Fruit fly (Drosophila melanogaster) whole organism, adult: ENCODE results near the gene Ir67b.

Source experiments
- CG1620 ChIP-seq: fragments of 200-800 bp; sonication (Bioruptor generic); optimal IDR thresholded peaks from 2 replicates; lab custom pipeline; 2016; ENCODE audit warnings: missing biosample characterization, missing genetic modification characterization
- CG33017 ChIP-seq: fragments of 200-800 bp; sonication (Bioruptor generic); optimal IDR thresholded peaks from 2 replicates; lab custom pipeline; 2018; ENCODE audit warnings: missing biosample characterization, mild to moderate bottlenecking, missing genetic modification characterization, moderate library complexity
- Clk ChIP-seq: fragments of 200-800 bp; sonication (Bioruptor generic); optimal IDR thresholded peaks from 2 replicates; lab custom pipeline; 2017; ENCODE audit warnings: missing biosample characterization, missing genetic modification characterization
- Mnt ChIP-seq: fragments of 200-800 bp; sonication (Bioruptor generic); optimal IDR thresholded peaks from 2 replicates; lab custom pipeline; 2016; ENCODE audit warnings: missing biosample characterization, mild to moderate bottlenecking, missing genetic modification characterization
- bab1 ChIP-seq: fragments of 200-800 bp; sonication (Bioruptor generic); optimal IDR thresholded peaks from 3 replicates; lab custom pipeline; 2019; ENCODE audit warnings: missing biosample characterization, mild to moderate bottlenecking, missing genetic modification characterization, moderate library complexity
- ovo ChIP-seq: fragments of 200-800 bp; sonication (Bioruptor generic); optimal IDR thresholded peaks from 2 replicates; lab custom pipeline; 2016; ENCODE audit warnings: missing biosample characterization, missing genetic modification characterization
- pad ChIP-seq: fragments of 200-800 bp; sonication (Bioruptor generic); optimal IDR thresholded peaks from 3 replicates; lab custom pipeline; 2017; ENCODE audit warnings: missing biosample characterization, missing genetic modification characterization, mild to moderate bottlenecking, moderate library complexity, missing genetic modification reagents
- toe ChIP-seq: fragments of 200-800 bp; sonication (Bioruptor generic); optimal IDR thresholded peaks from 2 replicates; lab custom pipeline; 2016; ENCODE audit warnings: missing biosample characterization, missing genetic modification characterization

DNA sequence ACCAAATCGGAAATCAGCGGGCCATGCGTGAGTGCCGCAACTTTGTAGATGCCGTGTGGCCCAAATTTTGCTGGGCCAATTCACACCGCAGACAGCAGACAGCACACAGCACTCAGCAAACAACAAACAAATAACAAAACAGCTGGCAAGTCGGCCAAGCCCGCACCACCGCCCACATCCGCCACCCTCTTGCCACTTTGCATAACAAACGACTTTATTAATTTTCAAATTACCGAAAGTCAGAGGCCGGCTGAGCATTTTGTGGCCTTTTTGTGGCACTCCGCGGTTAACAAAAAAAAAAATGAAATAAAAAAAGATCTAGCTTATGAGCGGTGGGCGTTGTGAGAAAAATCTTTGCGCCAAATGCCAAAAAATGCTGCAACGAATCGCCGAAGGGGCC lies 17.9 kb upstream of the Ir67b start:
- no peak for TF ChIP-seq toe (GFP tag; lab: Kevin White, UChicago)
- no peak for TF ChIP-seq Clk (GFP tag; lab: Kevin White, UChicago)
- no peak for TF ChIP-seq bab1 (GFP tag; lab: Kevin White, UChicago)
- TF ChIP-seq Mnt, result no peak
- TF ChIP-seq CG1620 (GFP tag; lab: Kevin White, UChicago), result no peak
- TF ChIP-seq CG33017 (tag; lab: Kevin White, UChicago), result no peak
- TF ChIP-seq ovo, result no peak
- TF ChIP-seq pad (GFP tag; lab: Kevin White, UChicago), result no peak
